Fruit fly (Drosophila melanogaster): ENCODE measurements around the gene IFT43.

IFT43 gene

DNA sequence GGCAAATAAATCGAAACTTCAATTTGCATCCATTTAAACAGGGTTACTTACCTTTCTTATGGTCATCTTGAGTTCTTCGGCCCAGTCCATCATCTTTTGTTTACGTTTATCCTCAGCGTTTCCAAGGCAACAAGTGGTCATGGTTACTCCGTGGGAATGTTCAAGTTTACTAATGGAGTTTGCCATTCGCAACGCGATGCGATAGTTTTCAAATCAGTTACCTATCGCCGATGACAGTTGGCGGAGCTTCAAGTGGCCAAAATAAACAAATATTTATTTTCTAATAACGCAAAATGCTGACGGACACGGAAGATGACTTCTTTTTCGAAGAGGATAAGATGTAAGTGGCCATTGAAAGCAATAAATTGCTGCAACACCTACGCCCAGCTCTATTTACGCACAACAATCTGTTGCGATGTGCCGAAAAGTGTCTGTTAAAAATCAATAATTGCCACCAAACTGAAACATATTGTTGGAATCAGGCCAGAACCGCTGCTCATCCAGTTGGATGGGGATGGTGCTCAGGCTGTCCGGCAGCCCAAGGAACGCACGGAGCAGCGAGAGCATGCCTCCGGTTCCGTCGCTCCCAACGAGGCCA lies at the start of gene IFT43, which contains the start of gene PICK1:
IFT43 (minus strand) TSS at position 166 of the 598 bp plus-strand sequence.
PICK1 (plus strand) TSS at position 211 of the 598 bp plus-strand sequence.
- TF ChIP-seq Myc (optimal IDR thresholded peaks at IDR 0.05) (no peak), h (optimal IDR thresholded peaks at IDR 0.05) (no peak), psq (optimal IDR thresholded peaks at IDR 0.05) (no peak), Sin3A (optimal IDR thresholded peaks at IDR 0.05) (no peak), ttk (optimal IDR thresholded peaks at IDR 0.05) (no peak), insv (optimal IDR thresholded peaks at IDR 0.05) (no peak)

DNA sequence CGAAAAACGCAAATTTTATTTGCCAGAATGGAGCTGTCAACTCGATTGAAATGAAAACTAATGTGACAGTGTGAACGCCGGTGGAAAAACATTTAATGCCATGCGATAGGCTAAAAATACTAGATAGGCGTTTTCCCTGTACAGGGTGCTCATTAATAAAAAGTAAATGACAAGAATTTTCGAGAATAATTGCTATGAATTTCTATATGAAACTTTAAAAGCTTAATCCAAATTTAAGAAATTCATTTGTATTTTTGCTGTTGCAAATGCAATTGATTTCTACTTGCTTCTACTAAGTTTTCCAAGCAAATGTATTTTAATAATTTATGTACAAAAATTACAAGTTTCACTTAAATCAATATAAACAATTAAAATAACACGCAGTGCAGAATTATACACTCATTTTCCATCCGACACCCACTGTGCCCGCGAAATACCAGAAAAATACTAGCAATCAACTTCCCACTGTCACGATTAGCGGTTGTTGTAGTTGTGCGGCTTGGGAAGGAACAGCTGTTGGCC lies 27.1 kb upstream of the IFT43 start, which contains the start of gene Pih1D1:
Pih1D1 (minus strand) TSS at position 50 of the 522 bp plus-strand sequence.
- no peak for TF ChIP-seq insv (optimal IDR thresholded peaks at IDR 0.05)

DNA sequence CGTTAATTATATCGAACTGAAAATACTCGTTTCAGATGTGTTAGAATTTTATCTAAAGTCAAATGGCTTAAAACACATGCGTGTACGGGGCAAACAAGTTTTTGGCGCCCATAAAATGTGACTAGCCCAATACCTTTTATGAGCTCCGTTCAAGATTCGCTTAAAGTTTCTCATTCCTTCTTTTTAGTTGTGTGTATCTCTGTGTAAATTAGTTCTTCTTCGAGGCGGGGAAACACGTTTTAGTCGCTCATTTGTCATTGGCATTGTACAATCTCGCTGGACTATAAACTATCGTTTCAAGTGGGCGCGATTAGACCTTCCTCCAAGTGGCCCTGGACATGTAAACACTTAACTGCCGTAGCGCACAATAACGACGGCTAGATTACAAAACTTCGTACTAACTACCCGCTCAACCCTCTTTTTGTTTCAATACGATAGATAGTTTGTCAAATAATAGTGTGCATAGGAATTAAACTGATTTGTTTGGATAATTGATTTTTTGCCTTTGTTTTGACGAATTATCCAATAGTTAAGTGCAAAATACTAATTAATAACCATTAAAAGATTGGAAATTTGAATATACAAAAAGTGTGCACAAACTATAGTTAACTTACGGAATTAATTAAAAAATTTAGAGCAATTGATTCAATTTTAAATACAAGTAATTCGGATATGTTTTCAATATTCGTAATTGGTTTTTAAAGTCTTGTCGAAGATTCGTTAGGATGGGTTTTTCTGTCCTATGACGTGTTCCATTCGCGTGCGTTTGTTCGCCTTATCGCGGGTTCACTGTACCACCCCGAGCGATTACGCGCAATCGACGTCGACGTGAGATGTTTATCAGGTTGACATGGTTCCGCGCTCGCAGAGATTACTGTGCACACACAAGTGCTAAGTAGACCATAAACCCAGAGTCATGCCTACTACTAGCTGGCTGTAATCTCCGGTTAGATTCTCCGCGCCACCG lies 25.9 kb upstream of the IFT43 start:
- TF ChIP-seq h (optimal IDR thresholded peaks at IDR 0.05) (no peak), insv (optimal IDR thresholded peaks at IDR 0.05) (no peak), Myc (optimal IDR thresholded peaks at IDR 0.05) (no peak), ttk (optimal IDR thresholded peaks at IDR 0.05) (peak; percentile 95), psq (optimal IDR thresholded peaks at IDR 0.05) (no peak), Sin3A (optimal IDR thresholded peaks at IDR 0.05) (no peak)

DNA sequence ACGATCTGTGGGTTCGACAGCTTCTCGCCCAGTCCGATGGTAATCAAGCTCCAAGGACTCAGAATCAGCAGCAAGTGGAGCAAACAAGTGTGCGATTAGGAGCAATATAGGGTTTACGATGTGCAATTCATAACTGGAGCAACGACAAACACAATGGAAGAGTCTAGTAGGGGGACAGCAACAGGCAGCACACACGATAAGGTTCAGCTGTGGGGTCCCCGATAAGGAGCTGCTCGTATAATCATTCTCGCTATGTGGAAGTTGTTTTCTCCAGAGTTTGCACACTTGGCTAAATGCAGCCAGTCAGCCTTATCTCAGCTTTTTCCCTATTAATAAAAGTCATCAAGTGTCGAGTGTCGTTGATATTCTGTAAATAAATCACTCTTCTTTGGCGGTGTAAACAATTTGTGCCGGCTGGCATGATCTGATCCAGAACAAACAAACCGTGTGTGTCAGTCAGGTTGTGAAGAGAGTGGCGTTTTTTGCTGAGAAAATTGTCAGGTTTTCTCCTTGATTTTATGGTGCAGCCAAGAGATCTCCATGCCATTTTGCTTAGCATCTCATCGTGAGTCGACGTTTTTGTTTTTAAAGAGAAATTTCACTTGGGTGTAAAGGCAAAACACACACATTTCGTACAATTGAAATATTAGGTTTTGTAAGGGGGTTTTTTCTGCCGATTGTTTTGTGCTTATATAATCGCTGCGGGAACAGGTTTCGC lies 25.1 kb upstream of the IFT43 start:
- TF ChIP-seq Myc (optimal IDR thresholded peaks at IDR 0.05) (no peak), Sin3A (optimal IDR thresholded peaks at IDR 0.05) (no peak), insv (optimal IDR thresholded peaks at IDR 0.05) (no peak), psq (optimal IDR thresholded peaks at IDR 0.05) (no peak), ttk (optimal IDR thresholded peaks at IDR 0.05) (no peak), h (optimal IDR thresholded peaks at IDR 0.05) (no peak)

DNA sequence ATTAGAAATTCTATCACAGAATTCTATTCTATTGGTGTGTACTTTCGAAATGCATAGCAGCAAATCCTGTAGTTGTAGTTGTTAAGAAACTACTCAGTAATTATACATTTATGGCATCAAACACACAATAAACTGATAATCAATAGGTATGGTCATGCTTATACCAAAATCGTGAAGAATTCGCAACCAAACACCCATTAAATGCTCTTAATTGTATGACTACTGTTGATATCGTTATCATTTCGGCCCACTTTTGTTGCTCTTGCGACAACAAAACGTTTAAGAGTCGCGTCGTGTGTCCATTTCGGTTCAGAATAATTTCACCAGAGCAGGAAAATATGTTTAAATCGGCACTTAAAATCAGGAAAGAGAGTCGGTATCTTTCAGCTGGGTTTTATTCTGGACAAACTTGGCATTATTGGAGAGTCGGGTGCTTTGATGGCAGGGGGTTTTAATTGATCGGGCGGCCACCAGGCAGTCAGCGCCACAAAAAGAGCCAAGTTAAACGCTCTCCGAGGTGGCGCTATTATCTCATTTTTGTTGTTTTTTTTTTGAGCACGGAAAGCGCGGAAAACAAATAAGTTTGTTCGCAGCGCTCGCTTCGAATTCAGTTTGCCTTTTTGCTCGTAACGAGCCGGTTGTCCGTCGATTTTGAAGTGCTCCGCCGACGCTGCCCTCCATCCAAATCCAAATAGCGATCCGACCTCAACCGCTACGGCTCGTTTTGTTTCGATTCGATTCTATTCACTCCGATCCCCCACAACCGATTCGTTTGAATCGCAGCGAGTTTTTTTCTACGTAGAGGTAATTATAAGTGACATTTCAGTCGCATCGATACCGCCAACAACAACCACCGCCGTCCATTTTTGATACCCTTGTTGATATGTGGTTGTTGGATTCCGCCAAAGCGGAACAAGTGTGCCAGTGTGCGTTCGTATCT lies 23.9 kb upstream of the IFT43 start, which contains the start of gene MRP:
MRP (plus strand) TSS at position 609 of the 940 bp plus-strand sequence.
- TF ChIP-seq psq (optimal IDR thresholded peaks at IDR 0.05) (no peak), h (optimal IDR thresholded peaks at IDR 0.05) (no peak), insv (optimal IDR thresholded peaks at IDR 0.05) (no peak), Sin3A (optimal IDR thresholded peaks at IDR 0.05) (no peak), Myc (optimal IDR thresholded peaks at IDR 0.05) (no peak), ttk (optimal IDR thresholded peaks at IDR 0.05) (no peak)

dm6 chr2L:12712852-12713251 lies 18.1 kb upstream of the IFT43 start, which contains the start of gene CG5787:
Gene CG5787, minus strand, starts transcription at chr2L:12712952.
- TF ChIP-seq psq (optimal IDR thresholded peaks at IDR 0.05) (no peak), h (optimal IDR thresholded peaks at IDR 0.05) (no peak), Sin3A (optimal IDR thresholded peaks at IDR 0.05) (no peak)

DNA sequence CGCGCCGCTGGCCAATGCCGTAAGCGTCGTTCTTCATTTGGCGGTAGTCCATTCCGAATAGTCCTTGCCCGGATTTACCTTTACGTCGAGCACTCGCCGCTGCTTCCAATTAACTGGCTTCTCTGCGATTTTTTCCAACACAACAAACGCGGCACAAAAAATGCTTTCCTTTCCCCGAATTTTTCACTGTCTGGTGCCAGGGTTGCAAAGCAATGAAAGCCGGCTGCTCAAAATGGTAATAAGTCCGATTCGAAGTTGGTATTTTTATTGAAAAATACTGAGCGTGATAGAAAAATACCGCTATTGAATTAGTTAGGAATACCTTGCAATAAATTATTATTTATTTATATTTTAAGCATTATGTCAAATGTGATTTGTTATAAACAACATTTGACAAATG lies 17.5 kb upstream of the IFT43 start:
- TF ChIP-seq Myc (optimal IDR thresholded peaks at IDR 0.05): no peak
- no peak for TF ChIP-seq Sin3A (optimal IDR thresholded peaks at IDR 0.05)
- no peak for TF ChIP-seq ttk (optimal IDR thresholded peaks at IDR 0.05)
- no peak for TF ChIP-seq psq (optimal IDR thresholded peaks at IDR 0.05)
- no peak for TF ChIP-seq insv (optimal IDR thresholded peaks at IDR 0.05)
- no peak for TF ChIP-seq h (optimal IDR thresholded peaks at IDR 0.05)

dm6 chr2L:12708576-12708975 lies 13.8 kb upstream of the IFT43 start:
- TF ChIP-seq ttk (optimal IDR thresholded peaks at IDR 0.05) (no peak), insv (optimal IDR thresholded peaks at IDR 0.05) (no peak), h (optimal IDR thresholded peaks at IDR 0.05) (no peak), Sin3A (optimal IDR thresholded peaks at IDR 0.05) (no peak), psq (optimal IDR thresholded peaks at IDR 0.05) (no peak), Myc (optimal IDR thresholded peaks at IDR 0.05) (no peak)

DNA sequence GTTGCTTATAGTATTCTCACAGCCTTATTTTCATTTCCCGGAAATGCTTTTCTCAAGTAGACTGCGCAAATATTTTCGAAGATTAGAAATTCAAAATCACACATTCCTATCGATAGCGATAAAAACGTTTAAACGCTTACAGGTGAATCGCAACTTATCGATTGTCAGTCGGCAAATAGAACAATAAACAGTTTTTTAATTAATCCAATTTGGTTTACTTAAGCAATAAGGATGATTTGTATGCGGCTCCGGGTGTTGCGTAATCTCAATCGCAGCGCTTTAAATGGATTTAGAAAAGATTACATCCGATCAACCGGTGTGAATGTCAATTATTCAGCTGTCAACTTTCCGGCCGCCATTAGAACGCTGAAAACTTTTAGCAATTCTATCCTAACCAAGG lies 12.8 kb upstream of the IFT43 start, which contains the start of the genes CG6180 and CG15484:
CG6180 (plus strand) TSS at position 122 of the 400 bp plus-strand sequence.
CG15484 (minus strand) TSS at position 172 of the 400 bp plus-strand sequence.
- no peak for TF ChIP-seq psq (optimal IDR thresholded peaks at IDR 0.05)
- no peak for TF ChIP-seq h (optimal IDR thresholded peaks at IDR 0.05)

- TF ChIP-seq h (optimal IDR thresholded peaks at IDR 0.05) (no peak), insv (optimal IDR thresholded peaks at IDR 0.05) (no peak), Myc (optimal IDR thresholded peaks at IDR 0.05) (no peak), psq (optimal IDR thresholded peaks at IDR 0.05) (no peak), ttk (optimal IDR thresholded peaks at IDR 0.05) (no peak), Sin3A (optimal IDR thresholded peaks at IDR 0.05) (no peak)
Measured at dm6 chr2L:12705376-12705775, 10.6 kb upstream of the IFT43 start.

- TF ChIP-seq ttk (optimal IDR thresholded peaks at IDR 0.05): no peak
- TF ChIP-seq Myc (optimal IDR thresholded peaks at IDR 0.05): no peak
- no peak for TF ChIP-seq psq (optimal IDR thresholded peaks at IDR 0.05)
- no peak for TF ChIP-seq Sin3A (optimal IDR thresholded peaks at IDR 0.05)
- no peak for TF ChIP-seq h (optimal IDR thresholded peaks at IDR 0.05)
- no peak for TF ChIP-seq insv (optimal IDR thresholded peaks at IDR 0.05)
Measured at dm6 chr2L:12704418-12704920, 9.7 kb upstream of the IFT43 start, which contains the start of the genes CG5776 and spict. Gene CG5776, minus strand, starts transcription at chr2L:12704451. Gene spict, plus strand, starts transcription at chr2L:12704725.
